Fruit fly (Drosophila melanogaster) whole organism, prepupa: ENCODE measurements around the gene pod1.

ENCODE experiments used
- Blimp-1 ChIP-seq: fragments of 200-800 bp; sonication (Bioruptor generic); optimal IDR thresholded peaks from 3 replicates; lab custom pipeline; 2017; ENCODE audit warnings: missing biosample characterization, missing genetic modification characterization, mild to moderate bottlenecking, moderate library complexity, missing genetic modification reagents
- CG6276 ChIP-seq: fragments of 200-800 bp; sonication (Bioruptor generic); optimal IDR thresholded peaks from 2 replicates; lab custom pipeline; 2017; ENCODE audit warnings: missing biosample characterization, mild to moderate bottlenecking, missing genetic modification characterization
- CG7368 ChIP-seq: fragments of 200-800 bp; sonication (Bioruptor generic); optimal IDR thresholded peaks from 3 replicates; lab custom pipeline; 2016; ENCODE audit warnings: missing biosample characterization, missing genetic modification characterization
- CG8119 ChIP-seq: fragments of 200-800 bp; sonication (Bioruptor generic); IDR thresholded peaks from 3 replicates; pipeline ENCODE4 v1.3.6; 2022; ENCODE audit warnings: missing biosample characterization, missing genetic modification characterization
- Lpt ChIP-seq: fragments of 200-800 bp; sonication (Bioruptor generic); optimal IDR thresholded peaks from 3 replicates; lab custom pipeline; 2016; ENCODE audit warnings: missing biosample characterization, missing genetic modification characterization
- Smox ChIP-seq: fragments of 200-800 bp; sonication (Bioruptor generic); optimal IDR thresholded peaks from 3 replicates; lab custom pipeline; 2016; ENCODE audit warnings: missing biosample characterization, missing genetic modification characterization
- Sox102F ChIP-seq: fragments of 200-800 bp; sonication (Bioruptor generic); optimal IDR thresholded peaks from 2 replicates; lab custom pipeline; 2016; ENCODE audit warnings: missing biosample characterization, mild to moderate bottlenecking, missing genetic modification characterization
- achi ChIP-seq: fragments of 200-800 bp; sonication (Bioruptor generic); optimal IDR thresholded peaks from 3 replicates; lab custom pipeline; 2016; ENCODE audit warnings: missing biosample characterization, missing genetic modification characterization
- fd85E ChIP-seq: fragments of 200-800 bp; sonication (Bioruptor generic); optimal IDR thresholded peaks from 3 replicates; lab custom pipeline; 2016; ENCODE audit warnings: missing biosample characterization, missing genetic modification characterization
- pdm3 ChIP-seq: fragments of 200-800 bp; sonication (Bioruptor generic); optimal IDR thresholded peaks from 3 replicates; lab custom pipeline; 2016; ENCODE audit warnings: missing biosample characterization, missing genetic modification characterization

DNA sequence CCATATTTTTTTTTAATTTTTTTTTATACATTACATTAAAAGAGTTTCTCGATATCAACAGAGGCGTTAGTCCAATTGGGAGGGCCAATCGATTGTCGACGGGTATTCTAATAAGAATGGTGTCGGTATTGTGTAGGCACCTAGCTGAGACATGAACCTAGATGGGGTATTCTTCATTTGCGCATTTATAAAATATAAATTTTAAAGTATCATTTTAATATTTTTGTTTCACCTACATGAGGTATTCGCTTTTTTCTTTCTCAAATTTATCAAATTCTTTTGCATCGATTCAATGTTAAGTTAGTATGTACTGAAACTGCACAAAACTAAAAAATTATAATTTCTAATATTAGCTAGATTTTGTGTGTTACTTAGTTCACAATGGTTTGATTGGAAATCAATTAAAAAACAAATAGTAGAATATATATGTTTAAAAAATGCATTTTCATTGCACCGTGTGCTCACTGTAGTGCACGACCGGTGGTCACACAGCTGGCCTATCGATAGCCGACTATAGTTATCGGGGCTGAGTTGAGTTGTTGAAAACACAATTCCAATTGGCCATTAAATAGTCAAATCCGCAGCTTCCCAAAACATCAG is 40.5 kb downstream of the pod1 start, which contains the start of the genes CG14435 and Tmf:
- peak; percentile 63 for TF ChIP-seq Lpt
- TF ChIP-seq fd85E (GFP tag; lab: Kevin White, UChicago) = no peak
- peak; percentile 77 for TF ChIP-seq CG8119 (GFP tag; lab: Robert Waterston, UW)
- TF ChIP-seq Sox102F (GFP tag; lab: Kevin White, UChicago) = peak; percentile 63
- peak; percentile 31 for TF ChIP-seq CG7368 (GFP tag; lab: Kevin White, UChicago)
- TF ChIP-seq Blimp-1 = peak; percentile 47
- peak; percentile 75 for TF ChIP-seq achi (GFP tag; lab: Kevin White, UChicago)
- peak; percentile 79 for TF ChIP-seq pdm3 (GFP tag; lab: Kevin White, UChicago)
- no peak for TF ChIP-seq CG6276
- TF ChIP-seq Smox (GFP tag; lab: Kevin White, UChicago) = peak; percentile 62
